Worm (Caenorhabditis elegans): Measurements from ENCODE around the gene oac-29.

ce11 chrV:8594105-8594964, 41.1 kb downstream of the oac-29 start, which contains the start of gene tag-196:
- TF ChIP-seq ama-1 (optimal IDR thresholded peaks at IDR 0.05): no peak
- TF ChIP-seq ces-1 (GFP tag; optimal IDR thresholded peaks at IDR 0.05): no peak
- no peak for TF ChIP-seq isw-1 (GFP tag; IDR thresholded peaks at IDR 0.05)
- no peak for TF ChIP-seq aha-1 (tag; optimal IDR thresholded peaks at IDR 0.05)
- TF ChIP-seq nhr-11 (tag; optimal IDR thresholded peaks at IDR 0.05): no peak
- TF ChIP-seq skn-1 (tag; optimal IDR thresholded peaks at IDR 0.05): no peak

Data from whole organism, L1 larva.